Fruit fly (Drosophila melanogaster) whole organism, adult: ENCODE measurements around the gene CG34178.
A peak's percentile ranks its signal among the peaks of the same experiment; 100 is the strongest.

Source experiments
- CG7045 ChIP-seq: fragments of 200-800 bp; sonication (Bioruptor generic); optimal IDR thresholded peaks from 2 replicates; lab custom pipeline; 2017; ENCODE audit warnings: missing biosample characterization, mild to moderate bottlenecking, missing genetic modification characterization
- Crg-1 ChIP-seq: fragments of 200-800 bp; sonication (Bioruptor generic); optimal IDR thresholded peaks from 2 replicates; lab custom pipeline; 2016; ENCODE audit warnings: missing biosample characterization, missing genetic modification characterization
- bab1 ChIP-seq: fragments of 200-800 bp; sonication (Bioruptor generic); optimal IDR thresholded peaks from 3 replicates; lab custom pipeline; 2019; ENCODE audit warnings: missing biosample characterization, mild to moderate bottlenecking, missing genetic modification characterization, moderate library complexity
- cic ChIP-seq: fragments of 200-800 bp; sonication (Bioruptor generic); optimal IDR thresholded peaks from 2 replicates; lab custom pipeline; 2017; ENCODE audit warnings: missing biosample characterization, mild to moderate bottlenecking, missing genetic modification characterization, moderate library complexity
- kay ChIP-seq: fragments of 200-800 bp; sonication (Bioruptor generic); peaks from one replicate; lab custom pipeline; 2016; ENCODE audit warnings: missing biosample characterization, missing genetic modification characterization, borderline replicate concordance
- ovo ChIP-seq: fragments of 200-800 bp; sonication (Bioruptor generic); optimal IDR thresholded peaks from 2 replicates; lab custom pipeline; 2016; ENCODE audit warnings: missing biosample characterization, missing genetic modification characterization

- peak; percentile 96 for TF ChIP-seq bab1 (GFP tag; lab: Kevin White, UChicago)
- TF ChIP-seq ovo (GFP tag; lab: Kevin White, UChicago): peak; percentile 77
- peak; percentile 81 for TF ChIP-seq CG7045 (GFP tag; lab: Kevin White, UChicago)
- TF ChIP-seq Crg-1 (GFP tag; lab: Kevin White, UChicago): peak; percentile 57
- TF ChIP-seq cic (GFP tag; lab: Kevin White, UChicago): peak; percentile 54
- TF ChIP-seq kay (GFP tag; lab: Kevin White, UChicago): no peak
Observed at dm6 chr2L:4448582-4449016, 14.9 kb downstream of the CG34178 start, which contains the start of gene MFS18.
